Worm (Caenorhabditis elegans) whole organism, L4 larva: ENCODE data around the gene lgg-3.

Experiments used
- F26F4.8 ChIP-seq: fragments of 200-800 bp; sonication (Bioruptor generic); conservative IDR thresholded peaks from 2 replicates; pipeline ENCODE4 v1.3.6; 2022; ENCODE audit warnings: missing genetic modification characterization, missing compliant biosample characterization
- T26A8.4 ChIP-seq: fragments of 200-800 bp; sonication (Bioruptor generic); IDR thresholded peaks from 2 replicates; pipeline ENCODE4 v1.3.6; 2022; ENCODE audit warnings: missing genetic modification characterization, missing compliant biosample characterization
- Y48G9A.11 ChIP-seq: fragments of 200-800 bp; sonication (Bioruptor generic); IDR thresholded peaks from 2 replicates; pipeline ENCODE4 v1.3.6; 2022; ENCODE audit warnings: missing genetic modification reagents, missing genetic modification characterization, missing compliant biosample characterization
- Y5F2A.4 ChIP-seq: fragments of 200-800 bp; sonication (Bioruptor generic); optimal IDR thresholded peaks from 2 replicates; lab custom pipeline; 2018; ENCODE audit warnings: mild to moderate bottlenecking, missing genetic modification characterization, missing compliant biosample characterization
- ZK337.2 ChIP-seq: fragments of 200-800 bp; sonication (Bioruptor generic); IDR thresholded peaks from 2 replicates; pipeline ENCODE4 v1.3.6; 2022; ENCODE audit warnings: missing genetic modification reagents, missing genetic modification characterization, missing compliant biosample characterization
- aha-1 ChIP-seq: fragments of 150-350 bp; peaks from one replicate; lab custom pipeline; 2014; ENCODE audit warnings: missing biosample characterization, missing genetic modification characterization
- arid-1 ChIP-seq: fragments of 200-800 bp; sonication (Bioruptor generic); conservative IDR thresholded peaks from 2 replicates; pipeline ENCODE4 v1.3.6; 2022; ENCODE audit warnings: missing genetic modification reagents, missing genetic modification characterization, missing compliant biosample characterization
- ceh-28 ChIP-seq: fragments of 150-350 bp; optimal IDR thresholded peaks from 2 replicates; lab custom pipeline; 2014; ENCODE audit warnings: missing biosample characterization, missing genetic modification reagents, missing genetic modification characterization
- ceh-32 ChIP-seq: sonication (generic microtip); optimal IDR thresholded peaks from 2 replicates; lab custom pipeline; 2016; ENCODE audit warnings: mild to moderate bottlenecking, missing genetic modification characterization, missing compliant biosample characterization; ENCODE audit not compliant: poor library complexity
- ceh-44 ChIP-seq: fragments of 200-800 bp; sonication (Bioruptor generic); IDR thresholded peaks from 2 replicates; pipeline ENCODE4 v1.3.6; 2022; ENCODE audit warnings: missing genetic modification reagents, missing genetic modification characterization, missing compliant biosample characterization
- ces-1 ChIP-seq: fragments of 150-350 bp; sonication (generic microtip); optimal IDR thresholded peaks from 4 replicates; lab custom pipeline; 2014; ENCODE audit warnings: missing biosample characterization, missing genetic modification reagents, missing genetic modification characterization
- ctbp-1 ChIP-seq: fragments of 200-800 bp; sonication (Bioruptor generic); IDR thresholded peaks from 2 replicates; pipeline ENCODE4 v1.3.6; 2022; ENCODE audit warnings: missing genetic modification reagents, missing genetic modification characterization, missing compliant biosample characterization
- daf-12 ChIP-seq: fragments of 150-350 bp; optimal IDR thresholded peaks from 2 replicates; lab custom pipeline; 2014; ENCODE audit warnings: missing biosample characterization, missing genetic modification reagents, missing genetic modification characterization
- daf-19 ChIP-seq: fragments of 200-800 bp; sonication (Bioruptor generic); conservative IDR thresholded peaks from 2 replicates; pipeline ENCODE4 v1.3.6; 2022; ENCODE audit warnings: missing genetic modification characterization, missing compliant biosample characterization
- dmd-6 ChIP-seq: fragments of 200-800 bp; sonication (Bioruptor generic); IDR thresholded peaks from 2 replicates; pipeline ENCODE4 v1.3.6; 2022; ENCODE audit warnings: missing genetic modification reagents, missing genetic modification characterization, missing compliant biosample characterization
- dmd-9 ChIP-seq: fragments of 200-800 bp; sonication (Bioruptor generic); IDR thresholded peaks from 2 replicates; pipeline ENCODE4 v1.3.6; 2022; ENCODE audit warnings: missing genetic modification reagents, missing genetic modification characterization, missing compliant biosample characterization
- dpl-1 ChIP-seq: fragments of 150-350 bp; optimal IDR thresholded peaks from 2 replicates; lab custom pipeline; 2014; ENCODE audit warnings: missing biosample characterization, missing genetic modification reagents, missing genetic modification characterization
- duxl-1 ChIP-seq: sonication (generic microtip); optimal IDR thresholded peaks from 2 replicates; lab custom pipeline; 2016; ENCODE audit warnings: mild to moderate bottlenecking, missing genetic modification characterization, moderate library complexity, missing compliant biosample characterization; ENCODE audit not compliant: poor library complexity
- fkh-10 ChIP-seq: fragments of 150-350 bp; optimal IDR thresholded peaks from 2 replicates; lab custom pipeline; 2014; ENCODE audit warnings: missing biosample characterization, missing genetic modification reagents, missing genetic modification characterization
- gei-8 ChIP-seq: fragments of 200-800 bp; sonication (Bioruptor generic); optimal IDR thresholded peaks from 2 replicates; lab custom pipeline; 2018; ENCODE audit warnings: mild to moderate bottlenecking, missing genetic modification characterization, missing compliant biosample characterization
- hlh-11 ChIP-seq: fragments of 200-800 bp; sonication (Bioruptor generic); optimal IDR thresholded peaks from 2 replicates; lab custom pipeline; 2018; ENCODE audit warnings: mild to moderate bottlenecking, missing genetic modification characterization, missing compliant biosample characterization
- hlh-30 ChIP-seq: sonication (generic microtip); optimal IDR thresholded peaks from 2 replicates; lab custom pipeline; 2017; ENCODE audit warnings: antibody characterized with exemption, mild to moderate bottlenecking, missing genetic modification characterization, missing compliant biosample characterization; ENCODE audit not compliant: insufficient read depth
- hmg-1.1 ChIP-seq: fragments of 200-800 bp; sonication (Bioruptor generic); IDR thresholded peaks from 2 replicates; pipeline ENCODE4 v1.3.6; 2022; ENCODE audit warnings: missing genetic modification reagents, missing genetic modification characterization, missing compliant biosample characterization
- lim-7 ChIP-seq: fragments of 200-800 bp; sonication (Bioruptor generic); IDR thresholded peaks from 2 replicates; pipeline ENCODE4 v1.3.6; 2022; ENCODE audit warnings: missing genetic modification characterization, missing compliant biosample characterization
- lin-1 ChIP-seq: fragments of 200-800 bp; sonication (Bioruptor generic); IDR thresholded peaks from 2 replicates; pipeline ENCODE4 v1.3.6; 2022; ENCODE audit warnings: missing genetic modification reagents, missing genetic modification characterization, missing compliant biosample characterization
- lin-29 ChIP-seq: fragments of 200-800 bp; sonication (Bioruptor generic); IDR thresholded peaks from 2 replicates; pipeline ENCODE4 v1.3.6; 2022; ENCODE audit warnings: missing genetic modification reagents, missing genetic modification characterization, missing compliant biosample characterization
- lir-3 ChIP-seq: sonication (generic microtip); optimal IDR thresholded peaks from 2 replicates; lab custom pipeline; 2016; ENCODE audit warnings: mild to moderate bottlenecking, missing genetic modification characterization, missing compliant biosample characterization
- lsy-2 ChIP-seq, 2 experiments: fragments of 150-350 bp in 1 of 2; sonication (generic microtip) in 1 of 2; optimal IDR thresholded peaks; 2 replicates each; lab custom pipeline; 2014 to 2017; ENCODE audit warnings: missing biosample characterization in 2 of 2, missing genetic modification characterization in 2 of 2
- madf-9 ChIP-seq: fragments of 200-800 bp; sonication (Bioruptor generic); conservative IDR thresholded peaks from 2 replicates; pipeline ENCODE4 v1.3.6; 2022; ENCODE audit warnings: missing genetic modification reagents, missing genetic modification characterization, missing compliant biosample characterization
- mdl-1 ChIP-seq, 2 experiments: fragments of 150-350 bp in 1 of 2; sonication (generic microtip) in 1 of 2; optimal IDR thresholded peaks; 2 replicates each; lab custom pipeline; 2014 to 2017; ENCODE audit warnings: missing biosample characterization in 2 of 2, missing genetic modification characterization in 2 of 2
- mdt-29 ChIP-seq: fragments of 200-800 bp; sonication (Bioruptor generic); IDR thresholded peaks from 2 replicates; pipeline ENCODE4 v1.3.6; 2022; ENCODE audit warnings: missing genetic modification reagents, missing genetic modification characterization, missing compliant biosample characterization
- mep-1 ChIP-seq: fragments of 150-350 bp; sonication (generic microtip); optimal IDR thresholded peaks from 3 replicates; lab custom pipeline; 2014; ENCODE audit warnings: missing biosample characterization, missing genetic modification characterization
- mxl-3 ChIP-seq: fragments of 200-800 bp; sonication (Bioruptor generic); optimal IDR thresholded peaks from 2 replicates; lab custom pipeline; 2018; ENCODE audit warnings: mild to moderate bottlenecking, missing genetic modification characterization, missing compliant biosample characterization
- nhr-10 ChIP-seq: fragments of 150-350 bp; optimal IDR thresholded peaks from 2 replicates; lab custom pipeline; 2014; ENCODE audit warnings: missing biosample characterization, missing genetic modification characterization
- nhr-28 ChIP-seq: fragments of 150-350 bp; optimal IDR thresholded peaks from 2 replicates; lab custom pipeline; 2014; ENCODE audit warnings: missing biosample characterization, missing genetic modification characterization
- nhr-41 ChIP-seq: fragments of 200-800 bp; sonication (Bioruptor generic); IDR thresholded peaks from 2 replicates; pipeline ENCODE4 v1.3.6; 2022; ENCODE audit warnings: missing genetic modification reagents, missing genetic modification characterization, missing compliant biosample characterization
- nhr-48 ChIP-seq: sonication (generic microtip); optimal IDR thresholded peaks from 2 replicates; lab custom pipeline; 2016; ENCODE audit warnings: mild to moderate bottlenecking, missing genetic modification characterization, missing compliant biosample characterization
- nhr-6 ChIP-seq: fragments of 150-350 bp; optimal IDR thresholded peaks from 2 replicates; lab custom pipeline; 2014; ENCODE audit warnings: missing biosample characterization, missing genetic modification characterization
- nhr-76 ChIP-seq: fragments of 150-350 bp; optimal IDR thresholded peaks from 2 replicates; lab custom pipeline; 2014; ENCODE audit warnings: missing biosample characterization, missing genetic modification characterization
- nhr-77 ChIP-seq: fragments of 150-350 bp; optimal IDR thresholded peaks from 2 replicates; lab custom pipeline; 2014; ENCODE audit warnings: missing biosample characterization, missing genetic modification characterization
- rbr-2 ChIP-seq: sonication (generic microtip); optimal IDR thresholded peaks from 2 replicates; lab custom pipeline; 2016; ENCODE audit warnings: missing genotype, missing genetic modification characterization, missing compliant biosample characterization
- saeg-2 ChIP-seq: fragments of 200-800 bp; sonication (Bioruptor generic); IDR thresholded peaks from 2 replicates; pipeline ENCODE4 v1.3.6; 2022; ENCODE audit warnings: missing genetic modification reagents, missing genetic modification characterization, missing compliant biosample characterization
- tag-97 ChIP-seq: fragments of 200-800 bp; sonication (Bioruptor generic); IDR thresholded peaks from 2 replicates; pipeline ENCODE4 v1.3.6; 2022; ENCODE audit warnings: missing genetic modification characterization, missing compliant biosample characterization
- tra-1 ChIP-seq: fragments of 200-800 bp; sonication (Bioruptor generic); IDR thresholded peaks from 2 replicates; pipeline ENCODE4 v1.3.6; 2022; ENCODE audit warnings: missing genetic modification reagents, missing genetic modification characterization, missing compliant biosample characterization
- unc-130 ChIP-seq: sonication (generic microtip); optimal IDR thresholded peaks from 2 replicates; lab custom pipeline; 2016; ENCODE audit warnings: missing genetic modification reagents, missing genetic modification characterization, missing compliant biosample characterization
- vab-7 ChIP-seq: fragments of 200-800 bp; sonication (Bioruptor generic); IDR thresholded peaks from 2 replicates; pipeline ENCODE4 v1.3.6; 2022; ENCODE audit warnings: missing genetic modification reagents, missing genetic modification characterization, missing compliant biosample characterization
- zfp-2 ChIP-seq: sonication (generic microtip); optimal IDR thresholded peaks from 2 replicates; lab custom pipeline; 2016; ENCODE audit warnings: mild to moderate bottlenecking, missing genetic modification characterization, missing compliant biosample characterization
- zip-2 ChIP-seq: fragments of 150-350 bp; optimal IDR thresholded peaks from 2 replicates; lab custom pipeline; 2014; ENCODE audit warnings: missing biosample characterization, missing genetic modification characterization
- ztf-7 ChIP-seq: fragments of 150-350 bp; optimal IDR thresholded peaks from 2 replicates; lab custom pipeline; 2014; ENCODE audit warnings: missing biosample characterization, missing genetic modification characterization

lgg-3 gene

DNA sequence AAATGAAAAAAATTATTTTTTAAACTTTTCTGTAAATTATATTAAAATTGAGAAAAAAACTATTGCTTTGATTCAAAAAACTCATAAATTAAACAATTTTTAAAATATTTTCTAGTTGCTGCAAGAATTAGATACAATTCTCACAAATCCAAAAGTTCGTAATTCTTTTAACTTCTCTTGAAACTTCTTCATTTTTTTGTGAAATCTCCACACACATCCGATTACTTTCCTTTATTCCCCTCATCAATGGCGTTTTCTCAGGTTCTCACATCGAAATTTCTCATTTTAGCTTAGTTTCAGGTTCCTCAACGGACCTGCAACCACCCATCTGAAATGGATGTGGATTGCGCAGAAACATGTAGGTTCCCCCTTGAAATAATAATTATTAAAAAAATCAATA, 24.7 kb upstream of the lgg-3 start, which contains the start of gene wrm-1:
wrm-1 (plus strand) TSS at position 301 of the 400 bp plus-strand sequence.
- no peak for TF ChIP-seq lim-7
- no peak for TF ChIP-seq ZK337.2 (GFP tag; lab: Robert Waterston, UW)
- TF ChIP-seq Y5F2A.4 (GFP tag; lab: Kevin White, UChicago), result no peak
- no peak for TF ChIP-seq zip-2 (tag; lab: Kevin White, UChicago)
- no peak for TF ChIP-seq lin-29
- TF ChIP-seq aha-1 (tag; lab: Kevin White, UChicago), result no peak

DNA sequence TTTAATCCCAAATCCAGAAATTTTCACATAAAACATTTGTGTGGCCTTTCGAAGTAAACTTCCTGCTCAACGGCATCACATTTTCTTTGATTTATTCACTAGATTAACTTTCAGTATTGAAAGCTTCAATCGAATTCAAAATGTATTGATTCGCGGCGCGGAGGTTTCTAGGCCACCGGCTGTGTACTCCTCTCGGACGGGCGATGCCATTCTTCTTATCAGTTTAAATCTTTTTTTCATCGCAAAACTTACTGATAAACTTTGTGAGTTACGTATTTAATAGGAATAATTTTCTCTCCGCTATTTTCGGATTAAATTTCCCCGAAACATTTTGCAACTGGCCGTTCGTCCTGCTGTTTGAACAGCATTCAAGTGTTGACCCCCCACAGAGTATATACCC, 24.1 kb upstream of the lgg-3 start:
- TF ChIP-seq tag-97 (GFP tag; lab: Robert Waterston, UW), result no peak
- TF ChIP-seq T26A8.4, result peak; percentile 66
- TF ChIP-seq F26F4.8 (GFP tag; lab: Robert Waterston, UW), result no peak
- peak; percentile 95 for TF ChIP-seq aha-1 (tag; lab: Kevin White, UChicago)
- TF ChIP-seq ceh-28 (tag; lab: Kevin White, UChicago), result peak; percentile 17
- peak; percentile 58 for TF ChIP-seq mep-1 (tag; lab: Kevin White, UChicago)
- 0 out of 2 replicates have a peak, but pooled peaks have one; percentile 27 for TF ChIP-seq ceh-44 (GFP tag; lab: Robert Waterston, UW)
- TF ChIP-seq Y48G9A.11 (GFP tag; lab: Robert Waterston, UW), result peak; percentile 36; the same call in 1 of the 2 replicates
- peak; percentile 13 for TF ChIP-seq mxl-3 (GFP tag; lab: Kevin White, UChicago)
- TF ChIP-seq mdt-29 (GFP tag; lab: Robert Waterston, UW), result no peak
- peak; percentile 61 for TF ChIP-seq hlh-11 (tag; lab: Kevin White, UChicago)
- TF ChIP-seq unc-130, result peak; percentile 72
- TF ChIP-seq nhr-6 (tag; lab: Kevin White, UChicago), result peak; percentile 11
- TF ChIP-seq fkh-10, result no peak
- peak in 1 of 2 experiments; percentile 26 for TF ChIP-seq mdl-1 (tag; optimal IDR thresholded peaks at IDR 0.05; lab: Kevin White, UChicago)
- no peak for TF ChIP-seq gei-8
- no peak for TF ChIP-seq nhr-10 (tag; lab: Kevin White, UChicago)
- no peak for TF ChIP-seq ceh-32 (tag; lab: Kevin White, UChicago)
- 0 out of 2 replicates have a peak, but pooled peaks have one; percentile 32 for TF ChIP-seq lin-1 (GFP tag; lab: Robert Waterston, UW)
- peak; percentile 28 for TF ChIP-seq hlh-30 (tag; lab: Kevin White, UChicago)
- peak; percentile 67 for TF ChIP-seq nhr-28 (tag; lab: Kevin White, UChicago)
- peak in 1 of 2 experiments; percentile 81 for TF ChIP-seq lsy-2 (tag; optimal IDR thresholded peaks at IDR 0.05; lab: Kevin White, UChicago)
- peak; percentile 52 for TF ChIP-seq madf-9
- peak; percentile 86 for TF ChIP-seq dmd-6 (GFP tag; lab: Robert Waterston, UW)
- no peak for TF ChIP-seq daf-19 (GFP tag; lab: Robert Waterston, UW)
- TF ChIP-seq zfp-2, result no peak
- no peak for TF ChIP-seq nhr-76 (tag; lab: Kevin White, UChicago)
- no peak for TF ChIP-seq nhr-41 (GFP tag; lab: Robert Waterston, UW)
- TF ChIP-seq duxl-1 (tag; lab: Kevin White, UChicago), result peak; percentile 82
- TF ChIP-seq ces-1 (GFP tag; lab: Kevin White, UChicago), result no peak
- TF ChIP-seq daf-12 (tag; lab: Kevin White, UChicago), result no peak
- peak; percentile 83 for TF ChIP-seq tra-1 (GFP tag; lab: Robert Waterston, UW)
- TF ChIP-seq ztf-7 (tag; lab: Kevin White, UChicago), result peak; percentile 55
- peak; percentile 56 for TF ChIP-seq rbr-2
- no peak for TF ChIP-seq saeg-2 (GFP tag; lab: Robert Waterston, UW)
- no peak for TF ChIP-seq lir-3 (tag; lab: Kevin White, UChicago)
- TF ChIP-seq hmg-1.1 (GFP tag; lab: Robert Waterston, UW), result peak; percentile 35; the same call in 1 of the 2 replicates
- peak; percentile 48 for TF ChIP-seq nhr-77
- peak; percentile 56; the same call in 1 of the 2 replicates for TF ChIP-seq arid-1
- peak; percentile 63 for TF ChIP-seq nhr-48
- TF ChIP-seq ctbp-1 (GFP tag; lab: Robert Waterston, UW), result no peak
- peak; percentile 93 for TF ChIP-seq dpl-1 (GFP tag; lab: Kevin White, UChicago)
- 0 out of 2 replicates have a peak, but pooled peaks have one; percentile 19 for TF ChIP-seq dmd-9
- TF ChIP-seq vab-7, result 0 out of 2 replicates have a peak, but pooled peaks have one; percentile 23
- TF ChIP-seq lim-7, result no peak
